Fruit fly (Drosophila melanogaster) whole organism, prepupa: ENCODE results near the gene CDK2AP1.

Experiments
- CG15336 ChIP-seq: fragments of 200-800 bp; sonication (Bioruptor generic); IDR thresholded peaks from 2 replicates; pipeline ENCODE4 v1.3.6; 2022; ENCODE audit warnings: missing biosample characterization, missing genetic modification characterization
- CG16779 ChIP-seq: fragments of 200-800 bp; sonication (Bioruptor generic); optimal IDR thresholded peaks from 3 replicates; lab custom pipeline; 2017; ENCODE audit warnings: missing biosample characterization, mild to moderate bottlenecking, missing genetic modification characterization
- achi ChIP-seq: fragments of 200-800 bp; sonication (Bioruptor generic); optimal IDR thresholded peaks from 3 replicates; lab custom pipeline; 2016; ENCODE audit warnings: missing biosample characterization, missing genetic modification characterization

- TF ChIP-seq achi (GFP tag; lab: Kevin White, UChicago) (no peak), CG15336 (GFP tag; lab: Robert Waterston, UW) (peak; percentile 54), CG16779 (tag; lab: Kevin White, UChicago) (no peak)
These were observed 28.7 kb upstream of the CDK2AP1 start for dm6 chrX:11108845-11109450.
